Fruit fly (Drosophila melanogaster) whole organism, embryonic: ENCODE results near the gene Col4a1.

Experiments used
- Abd-B ChIP-seq: fragments of 200-800 bp; sonication (Bioruptor generic); optimal IDR thresholded peaks from 2 replicates; lab custom pipeline; 2018; ENCODE audit warnings: missing biosample characterization, mild to moderate bottlenecking, missing genetic modification characterization, moderate library complexity
- Atf-2 ChIP-seq: fragments of 200-800 bp; sonication (Bioruptor generic); optimal IDR thresholded peaks from 2 replicates; lab custom pipeline; 2016; ENCODE audit warnings: missing biosample characterization, missing genetic modification characterization
- CG10147 ChIP-seq: fragments of 200-800 bp; sonication (Bioruptor generic); optimal IDR thresholded peaks from 2 replicates; lab custom pipeline; 2019; ENCODE audit warnings: missing biosample characterization, mild to moderate bottlenecking, missing genetic modification characterization, moderate library complexity
- CG10274 ChIP-seq: fragments of 200-800 bp; sonication (Bioruptor generic); optimal IDR thresholded peaks from 3 replicates; lab custom pipeline; 2017; ENCODE audit warnings: missing biosample characterization, mild to moderate bottlenecking, missing genetic modification characterization
- CG11085 ChIP-seq: fragments of 200-800 bp; sonication (Bioruptor generic); IDR thresholded peaks from 2 replicates; pipeline ENCODE4 v1.3.6; 2022; ENCODE audit warnings: missing biosample characterization, missing genetic modification characterization
- CG11456 ChIP-seq: fragments of 200-800 bp; sonication (Bioruptor generic); IDR thresholded peaks from 3 replicates; pipeline ENCODE4 v1.3.6; 2022; ENCODE audit warnings: missing biosample characterization, missing genetic modification characterization
- CG12155 ChIP-seq: fragments of 200-800 bp; sonication (Bioruptor generic); optimal IDR thresholded peaks from 3 replicates; lab custom pipeline; 2016; ENCODE audit warnings: missing biosample characterization, missing genetic modification characterization
- CG15696 ChIP-seq: fragments of 200-800 bp; sonication (Bioruptor generic); optimal IDR thresholded peaks from 2 replicates; lab custom pipeline; 2019; ENCODE audit warnings: missing biosample characterization, mild to moderate bottlenecking, missing genetic modification characterization, moderate library complexity
- CG16863 ChIP-seq: fragments of 200-800 bp; sonication (Bioruptor generic); optimal IDR thresholded peaks from 3 replicates; lab custom pipeline; 2016; ENCODE audit warnings: missing biosample characterization, missing genetic modification characterization
- CG17186 ChIP-seq: fragments of 200-800 bp; sonication (Bioruptor generic); optimal IDR thresholded peaks from 3 replicates; lab custom pipeline; 2017; ENCODE audit warnings: missing biosample characterization, missing genetic modification reagents, missing genetic modification characterization
- CG17829 ChIP-seq: fragments of 200-800 bp; optimal IDR thresholded peaks from 2 replicates; lab custom pipeline; 2019; ENCODE audit warnings: missing biosample characterization, mild to moderate bottlenecking, missing genetic modification characterization, moderate library complexity
- CG17912 ChIP-seq: fragments of 200-800 bp; sonication (Bioruptor generic); optimal IDR thresholded peaks from 2 replicates; lab custom pipeline; 2018; ENCODE audit warnings: missing biosample characterization, mild to moderate bottlenecking, missing genetic modification characterization
- CG2129 ChIP-seq: fragments of 200-800 bp; sonication (Bioruptor generic); IDR thresholded peaks from 2 replicates; pipeline ENCODE4 v1.3.6; 2022; ENCODE audit warnings: missing biosample characterization, missing genetic modification characterization; ENCODE audit not compliant: partially characterized antibody
- CG30403 ChIP-seq: fragments of 200-800 bp; sonication (Bioruptor generic); optimal IDR thresholded peaks from 3 replicates; lab custom pipeline; 2016; ENCODE audit warnings: missing biosample characterization, missing genetic modification characterization
- CG33213 ChIP-seq: fragments of 200-800 bp; sonication (Bioruptor generic); optimal IDR thresholded peaks from 3 replicates; lab custom pipeline; 2016; ENCODE audit warnings: missing biosample characterization, missing genetic modification characterization
- CG34376 ChIP-seq: fragments of 200-800 bp; sonication (Bioruptor generic); optimal IDR thresholded peaks from 2 replicates; lab custom pipeline; 2018; ENCODE audit warnings: missing biosample characterization, mild to moderate bottlenecking, missing genetic modification characterization
- CG3847 ChIP-seq: fragments of 200-800 bp; sonication (Bioruptor generic); IDR thresholded peaks from 2 replicates; pipeline ENCODE4 v1.3.6; 2022; ENCODE audit warnings: missing biosample characterization, missing genetic modification characterization
- CG6689 ChIP-seq: fragments of 200-800 bp; sonication (Bioruptor generic); IDR thresholded peaks from 2 replicates; pipeline ENCODE4 v1.3.6; 2022; ENCODE audit warnings: missing biosample characterization, missing genetic modification characterization
- CG7357 ChIP-seq: fragments of 200-800 bp; sonication (Bioruptor generic); IDR thresholded peaks from 3 replicates; pipeline ENCODE4 v1.3.6; 2022; ENCODE audit warnings: missing biosample characterization, missing genetic modification characterization
- CG8290 ChIP-seq, 3 experiments: fragments of 200-800 bp; sonication (Bioruptor generic); optimal IDR thresholded peaks; 2 replicates each; lab custom pipeline; 2016 to 2019; ENCODE audit warnings: missing biosample characterization in 3 of 3, missing genetic modification characterization in 3 of 3, mild to moderate bottlenecking in 2 of 3, moderate library complexity in 1 of 3
- CHES-1-like ChIP-seq: fragments of 200-800 bp; sonication (Bioruptor generic); optimal IDR thresholded peaks from 2 replicates; lab custom pipeline; 2016; ENCODE audit warnings: missing biosample characterization, missing genetic modification characterization
- D19A ChIP-seq: fragments of 200-800 bp; optimal IDR thresholded peaks from 3 replicates; lab custom pipeline; 2019; ENCODE audit warnings: missing biosample characterization, mild to moderate bottlenecking, missing genetic modification characterization, moderate library complexity
- Deaf1 ChIP-seq: fragments of 200-800 bp; optimal IDR thresholded peaks from 3 replicates; lab custom pipeline; 2019; ENCODE audit warnings: missing biosample characterization, mild to moderate bottlenecking, missing genetic modification characterization, moderate library complexity
- Fer3 ChIP-seq: fragments of 200-800 bp; sonication (Bioruptor generic); optimal IDR thresholded peaks from 2 replicates; lab custom pipeline; 2018; ENCODE audit warnings: missing biosample characterization, mild to moderate bottlenecking, missing genetic modification characterization, moderate library complexity
- HLHmδ ChIP-seq: fragments of 200-800 bp; sonication (Bioruptor generic); optimal IDR thresholded peaks from 2 replicates; lab custom pipeline; 2018; ENCODE audit warnings: missing biosample characterization, mild to moderate bottlenecking, missing genetic modification characterization, moderate library complexity
- Kr ChIP-seq: fragments of 200-800 bp; sonication (Bioruptor generic); optimal IDR thresholded peaks from 2 replicates; lab custom pipeline; 2017; ENCODE audit warnings: missing biosample characterization, mild to moderate bottlenecking, missing genetic modification characterization
- Nf-YC ChIP-seq: fragments of 200-800 bp; optimal IDR thresholded peaks from 3 replicates; lab custom pipeline; 2019; ENCODE audit warnings: missing biosample characterization, mild to moderate bottlenecking, missing genetic modification characterization, moderate library complexity
- Oli ChIP-seq: fragments of 200-800 bp; sonication (Bioruptor generic); optimal IDR thresholded peaks from 2 replicates; lab custom pipeline; 2018; ENCODE audit warnings: missing biosample characterization, mild to moderate bottlenecking, missing genetic modification characterization, moderate library complexity
- Ravus ChIP-seq: fragments of 200-800 bp; sonication (Bioruptor generic); IDR thresholded peaks from 2 replicates; pipeline ENCODE4 v1.3.6; 2022; ENCODE audit warnings: missing biosample characterization, missing genetic modification characterization
- Sin3A ChIP-seq: fragments of >200 bp; optimal IDR thresholded peaks from 2 replicates; lab custom pipeline; 2018
- Xrp1 ChIP-seq: fragments of 200-800 bp; sonication (Bioruptor generic); IDR thresholded peaks from 2 replicates; pipeline ENCODE4 v1.3.6; 2022; ENCODE audit warnings: missing biosample characterization, missing genetic modification characterization
- bbx ChIP-seq: fragments of 200-800 bp; sonication (Bioruptor generic); IDR thresholded peaks from 2 replicates; pipeline ENCODE4 v1.3.6; 2022; ENCODE audit warnings: missing biosample characterization, missing genetic modification characterization; ENCODE audit not compliant: partially characterized antibody
- btn ChIP-seq: fragments of 200-800 bp; sonication (Bioruptor generic); optimal IDR thresholded peaks from 2 replicates; lab custom pipeline; 2016; ENCODE audit warnings: missing biosample characterization, missing genetic modification characterization
- cg ChIP-seq: fragments of 200-800 bp; sonication (Bioruptor generic); optimal IDR thresholded peaks from 3 replicates; lab custom pipeline; 2019; ENCODE audit warnings: missing biosample characterization, mild to moderate bottlenecking, missing genetic modification characterization, moderate library complexity
- chinmo ChIP-seq: fragments of 200-800 bp; sonication (Bioruptor generic); IDR thresholded peaks from 4 replicates; pipeline ENCODE4 v1.3.6; 2022; ENCODE audit warnings: missing biosample characterization, missing genetic modification characterization; ENCODE audit not compliant: partially characterized antibody
- gsb-n ChIP-seq: fragments of 200-800 bp; sonication (Bioruptor generic); optimal IDR thresholded peaks from 3 replicates; lab custom pipeline; 2018; ENCODE audit warnings: missing biosample characterization, mild to moderate bottlenecking, missing genetic modification characterization
- hkb ChIP-seq, 2 experiments: fragments of 200-800 bp in 1 of 2; fragments of >200 bp in 1 of 2; sonication (Bioruptor generic) in 1 of 2; IDR thresholded peaks in 1 of 2; optimal IDR thresholded peaks in 1 of 2; 2 replicates each; pipeline versions ENCODE4 v1.3.6 to Lab custom; 2017 to 2022; ENCODE audit warnings: missing biosample characterization in 1 of 2, missing genetic modification characterization in 1 of 2
- lmd ChIP-seq: fragments of 200-800 bp; sonication (Bioruptor generic); IDR thresholded peaks from 2 replicates; pipeline ENCODE4 v1.3.6; 2022; ENCODE audit warnings: missing biosample characterization, missing genetic modification characterization
- nerfin-2 ChIP-seq: fragments of 200-800 bp; sonication (Bioruptor generic); IDR thresholded peaks from 2 replicates; pipeline ENCODE4 v1.3.6; 2022; ENCODE audit warnings: missing biosample characterization, missing genetic modification characterization; ENCODE audit not compliant: partially characterized antibody
- pb ChIP-seq: fragments of 200-800 bp; sonication (Bioruptor generic); optimal IDR thresholded peaks from 3 replicates; lab custom pipeline; 2016; ENCODE audit warnings: missing biosample characterization, missing genetic modification characterization
- pho ChIP-seq: fragments of 200-800 bp; sonication (Bioruptor generic); optimal IDR thresholded peaks from 2 replicates; lab custom pipeline; 2016; ENCODE audit warnings: missing biosample characterization, missing genetic modification characterization
- psq ChIP-seq: fragments of 200-800 bp; sonication (Bioruptor generic); optimal IDR thresholded peaks from 2 replicates; lab custom pipeline; 2017; ENCODE audit warnings: missing biosample characterization, missing genetic modification characterization
- ranshi ChIP-seq: fragments of 200-800 bp; sonication (Bioruptor generic); IDR thresholded peaks from 2 replicates; pipeline ENCODE4 v1.3.6; 2022; ENCODE audit warnings: missing biosample characterization, missing genetic modification characterization
- seq ChIP-seq: fragments of 200-800 bp; sonication (Bioruptor generic); IDR thresholded peaks from 2 replicates; pipeline ENCODE4 v1.3.6; 2022; ENCODE audit warnings: missing biosample characterization, missing genetic modification characterization
- sna ChIP-seq: fragments of 200-800 bp; sonication (Bioruptor generic); IDR thresholded peaks from 2 replicates; pipeline ENCODE4 v1.3.6; 2022; ENCODE audit warnings: missing biosample characterization, missing genetic modification characterization; ENCODE audit not compliant: partially characterized antibody
- tgo ChIP-seq: fragments of 200-800 bp; sonication (Bioruptor generic); IDR thresholded peaks from 3 replicates; pipeline ENCODE4 v1.3.6; 2022; ENCODE audit warnings: missing biosample characterization, missing genetic modification characterization
- tin ChIP-seq: fragments of 200-800 bp; sonication (Bioruptor generic); optimal IDR thresholded peaks from 3 replicates; lab custom pipeline; 2016; ENCODE audit warnings: missing biosample characterization, missing genetic modification characterization
- tx ChIP-seq: fragments of 200-800 bp; sonication (Bioruptor generic); optimal IDR thresholded peaks from 2 replicates; lab custom pipeline; 2016; ENCODE audit warnings: missing biosample characterization, missing genetic modification characterization
- zfh1 ChIP-seq: fragments of 200-800 bp; sonication (Bioruptor generic); IDR thresholded peaks from 3 replicates; pipeline ENCODE4 v1.3.6; 2022; ENCODE audit warnings: missing biosample characterization, missing genetic modification characterization

Gene Col4a1

DNA sequence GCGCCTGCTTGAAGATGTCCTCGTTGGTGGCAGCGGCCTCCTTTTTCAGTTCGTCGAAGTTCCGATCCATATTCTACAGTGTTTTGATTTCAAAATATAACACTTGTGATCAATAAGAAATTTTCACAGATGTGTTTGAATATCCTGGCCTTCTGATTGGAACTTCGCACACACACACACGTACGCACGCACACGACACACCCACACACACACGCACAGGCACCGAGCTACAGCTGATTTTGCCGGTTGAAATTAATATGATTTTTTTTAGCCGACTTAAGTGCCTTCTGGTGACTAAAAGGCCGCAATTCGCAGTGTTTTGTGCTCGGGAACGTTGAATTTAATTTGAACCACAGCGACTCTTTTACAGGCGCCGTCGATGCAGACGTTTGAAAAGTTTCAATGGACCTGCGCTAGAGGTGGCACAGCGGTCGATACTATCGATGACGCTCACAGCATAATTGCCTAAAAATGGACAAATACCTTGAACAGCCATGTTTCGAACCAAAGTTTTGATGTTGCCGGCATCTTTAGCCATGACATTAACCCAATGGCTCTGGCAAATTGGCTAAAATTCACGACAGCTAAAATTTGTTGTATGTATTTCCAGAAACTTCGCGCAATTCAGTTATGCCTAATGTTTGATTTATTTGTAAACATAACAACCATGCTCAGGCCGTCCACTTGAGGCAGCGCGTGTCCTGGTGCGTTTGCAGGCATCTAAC, 19.9 kb upstream of the Col4a1 start, which contains the start of gene Rtnl1 (continued):
- peak; percentile 59 for TF ChIP-seq CG17186 (GFP tag; lab: Kevin White, UChicago)
- TF ChIP-seq Kr (GFP tag; lab: Kevin White, UChicago): no peak
- TF ChIP-seq seq (GFP tag; lab: Robert Waterston, UW): no peak
- TF ChIP-seq CG16863 (GFP tag; lab: Kevin White, UChicago): peak; percentile 23
- no peak for TF ChIP-seq D19A (tag; lab: Kevin White, UChicago)
- TF ChIP-seq tx (GFP tag; lab: Kevin White, UChicago): peak; percentile 11
- TF ChIP-seq CG12155 (GFP tag; lab: Kevin White, UChicago): peak; percentile 52
- peak; percentile 90 for TF ChIP-seq bbx
- peak; percentile 94 for TF ChIP-seq hkb (optimal IDR thresholded peaks at IDR 0.05; lab: Kevin White, UChicago)
- no peak; the same call in 1 of the 2 replicates for TF ChIP-seq hkb (GFP tag; IDR thresholded peaks at IDR 0.05; lab: Robert Waterston, UW)
- TF ChIP-seq Fer3 (tag; lab: Kevin White, UChicago): no peak
- no peak for TF ChIP-seq pb (GFP tag; lab: Kevin White, UChicago)
- no peak for TF ChIP-seq psq (GFP tag; lab: Kevin White, UChicago)
- peak; percentile 42; the same call in 1 of the 2 replicates for TF ChIP-seq nerfin-2 (GFP tag; lab: Robert Waterston, UW)
- peak; percentile 35 for TF ChIP-seq CG30403
- no peak for TF ChIP-seq btn (GFP tag; lab: Kevin White, UChicago)
- peak; percentile 80 for TF ChIP-seq CG2129 (GFP tag; lab: Robert Waterston, UW)
- TF ChIP-seq HLHmδ: no peak
- TF ChIP-seq Xrp1 (GFP tag; lab: Robert Waterston, UW): no peak
- peak; percentile 67 for TF ChIP-seq Abd-B
- peak; percentile 51 for TF ChIP-seq CG8290 (GFP tag; optimal IDR thresholded peaks at IDR 0.05; lab: Kevin White, UChicago)
- peak in 1 of 2 experiments; percentile 88 for TF ChIP-seq CG8290 (tag; optimal IDR thresholded peaks at IDR 0.05; lab: Kevin White, UChicago)
- no peak for TF ChIP-seq zfh1
- peak; percentile 95 for TF ChIP-seq Sin3A (lab: Kevin White, UChicago)
- TF ChIP-seq pho (GFP tag; lab: Kevin White, UChicago): peak; percentile 49
- TF ChIP-seq chinmo (GFP tag; lab: Robert Waterston, UW): peak; percentile 99
- peak; percentile 78 for TF ChIP-seq CHES-1-like (GFP tag; lab: Kevin White, UChicago)
- TF ChIP-seq CG17829: peak; percentile 68
- no peak for TF ChIP-seq tin (GFP tag; lab: Kevin White, UChicago)
- TF ChIP-seq CG10147: peak; percentile 27
- no peak for TF ChIP-seq lmd (GFP tag; lab: Robert Waterston, UW)
- peak; percentile 29 for TF ChIP-seq Deaf1 (tag; lab: Kevin White, UChicago)
- TF ChIP-seq Atf-2 (GFP tag; lab: Kevin White, UChicago): peak; percentile 9
- TF ChIP-seq CG33213: peak; percentile 87
- TF ChIP-seq Ravus (GFP tag; lab: Robert Waterston, UW): no peak
- TF ChIP-seq gsb-n (tag; lab: Kevin White, UChicago): no peak
- TF ChIP-seq CG6689: no peak
- peak; percentile 82 for TF ChIP-seq sna (GFP tag; lab: Robert Waterston, UW)
- no peak for TF ChIP-seq tgo (GFP tag; lab: Robert Waterston, UW)
- TF ChIP-seq Oli: no peak
- no peak for TF ChIP-seq CG7357 (GFP tag; lab: Robert Waterston, UW)
- TF ChIP-seq cg (GFP tag; lab: Kevin White, UChicago): peak; percentile 95
- TF ChIP-seq CG17912 (GFP tag; lab: Kevin White, UChicago): no peak
- no peak for TF ChIP-seq CG11456 (GFP tag; lab: Robert Waterston, UW)
- TF ChIP-seq CG3847 (GFP tag; lab: Robert Waterston, UW): peak; percentile 55; the same call in 1 of the 2 replicates
- TF ChIP-seq CG34376 (GFP tag; lab: Kevin White, UChicago): no peak
- peak; percentile 65 for TF ChIP-seq Nf-YC (tag; lab: Kevin White, UChicago)
- TF ChIP-seq CG11085: no peak
- TF ChIP-seq CG10274 (GFP tag; lab: Kevin White, UChicago): no peak
- no peak for TF ChIP-seq CG15696 (tag; lab: Kevin White, UChicago)
- no peak for TF ChIP-seq ranshi (GFP tag; lab: Robert Waterston, UW)
